Fruit fly (Drosophila melanogaster) whole organism, wandering third instar larva: ENCODE data around the gene daed.

Experiments
- Abd-B ChIP-seq: fragments of >200 bp; optimal IDR thresholded peaks from 2 replicates; lab custom pipeline; 2017; ENCODE audit warnings: missing biosample characterization, missing genetic modification characterization
- CG9705 ChIP-seq: fragments of 200-800 bp; sonication (Bioruptor generic); optimal IDR thresholded peaks from 2 replicates; lab custom pipeline; 2018; ENCODE audit warnings: missing biosample characterization, mild to moderate bottlenecking, missing genetic modification characterization
- CrebA ChIP-seq: fragments of 200-800 bp; sonication (Bioruptor generic); optimal IDR thresholded peaks from 2 replicates; lab custom pipeline; 2016; ENCODE audit warnings: missing biosample characterization, mild to moderate bottlenecking, missing genetic modification characterization, borderline replicate concordance
- Dif ChIP-seq: fragments of 200-275, 200-300 bp; sonication (Bioruptor generic); optimal IDR thresholded peaks from 2 replicates; lab custom pipeline; 2018; ENCODE audit warnings: missing biosample characterization, missing genetic modification characterization; ENCODE audit not compliant: partially characterized antibody
- GATAd ChIP-seq: sonication (Bioruptor generic); optimal IDR thresholded peaks from 2 replicates; lab custom pipeline; 2016; ENCODE audit warnings: missing biosample characterization, missing genetic modification characterization
- Hnf4 ChIP-seq: fragments of 200-800 bp; sonication (Bioruptor generic); optimal IDR thresholded peaks from 2 replicates; lab custom pipeline; 2016; ENCODE audit warnings: missing biosample characterization, mild to moderate bottlenecking, missing genetic modification characterization
- Hr83 ChIP-seq: fragments of 200-300 bp; sonication (Bioruptor generic); optimal IDR thresholded peaks from 2 replicates; lab custom pipeline; 2016; ENCODE audit warnings: missing biosample characterization, mild to moderate bottlenecking, missing genetic modification characterization, moderate library complexity; ENCODE audit not compliant: poor library complexity, severe bottlenecking
- Jra ChIP-seq: sonication (Bioruptor generic); optimal IDR thresholded peaks from 2 replicates; lab custom pipeline; 2016; ENCODE audit warnings: missing biosample characterization, missing genetic modification characterization
- Mio ChIP-seq: sonication (Bioruptor generic); optimal IDR thresholded peaks from 2 replicates; lab custom pipeline; 2016; ENCODE audit warnings: missing biosample characterization, missing genetic modification characterization
- Myc ChIP-seq: fragments of >200 bp; optimal IDR thresholded peaks from 2 replicates; lab custom pipeline; 2017
- N ChIP-seq: fragments of >200 bp; optimal IDR thresholded peaks from 2 replicates; lab custom pipeline; 2018; ENCODE audit warnings: missing biosample characterization, missing external identifiers, missing genetic modification characterization
- OdsH ChIP-seq: fragments of 200-800 bp; sonication (Bioruptor generic); optimal IDR thresholded peaks from 2 replicates; lab custom pipeline; 2016; ENCODE audit warnings: missing biosample characterization, mild to moderate bottlenecking, missing genetic modification characterization
- Rel ChIP-seq, 2 experiments: fragments of 200-800 bp; sonication (Bioruptor generic) in 1 of 2; optimal IDR thresholded peaks; 2 replicates in 1 of 2; 3 replicates in 1 of 2; lab custom pipeline; 2016 to 2019; ENCODE audit warnings: mild to moderate bottlenecking in 2 of 2, missing biosample characterization in 2 of 2, missing genetic modification characterization in 2 of 2, moderate library complexity in 1 of 2
- Vsx2 ChIP-seq: fragments of 200-300, 225-300 bp; sonication (Bioruptor generic); optimal IDR thresholded peaks from 2 replicates; lab custom pipeline; 2018; ENCODE audit warnings: missing biosample characterization, missing genetic modification characterization; ENCODE audit not compliant: partially characterized antibody
- br ChIP-seq: fragments of 200-800 bp; sonication (Bioruptor generic); optimal IDR thresholded peaks from 2 replicates; lab custom pipeline; 2016; ENCODE audit warnings: missing biosample characterization, missing genetic modification characterization
- brk ChIP-seq: fragments of 200-800 bp; sonication (Bioruptor generic); optimal IDR thresholded peaks from 2 replicates; lab custom pipeline; 2016; ENCODE audit warnings: missing biosample characterization, mild to moderate bottlenecking, missing genetic modification characterization
- dl ChIP-seq, 2 experiments: fragments of 175-275, 200-275 bp in 1 of 2; fragments of 200-275 bp in 1 of 2; sonication (Bioruptor generic); optimal IDR thresholded peaks; lab custom pipeline; 2018; ENCODE audit warnings: mild to moderate bottlenecking in 2 of 2, missing biosample characterization in 2 of 2, missing genetic modification characterization in 2 of 2, moderate library complexity in 2 of 2; ENCODE audit not compliant: partially characterized antibody in 2 of 2, insufficient read depth in 1 of 2
- dmrt93B ChIP-seq: fragments of 200-800 bp; sonication (Bioruptor generic); optimal IDR thresholded peaks from 2 replicates; lab custom pipeline; 2018; ENCODE audit warnings: missing biosample characterization, mild to moderate bottlenecking, missing genetic modification characterization
- dsf ChIP-seq: sonication (Bioruptor generic); optimal IDR thresholded peaks from 2 replicates; lab custom pipeline; 2016; ENCODE audit warnings: missing biosample characterization, missing genetic modification characterization, borderline replicate concordance
- ey ChIP-seq: fragments of 200-800 bp; sonication (Bioruptor generic); optimal IDR thresholded peaks from 2 replicates; lab custom pipeline; 2016; ENCODE audit warnings: missing biosample characterization, missing genetic modification characterization
- foxo ChIP-seq, 2 experiments: fragments of 200-800 bp; sonication (Bioruptor generic); optimal IDR thresholded peaks; 2 replicates in 1 of 2; 3 replicates in 1 of 2; lab custom pipeline; 2016 to 2017; ENCODE audit warnings: missing biosample characterization in 2 of 2, missing genetic modification characterization in 2 of 2
- fru ChIP-seq: fragments of 200-800 bp; sonication (Bioruptor generic); optimal IDR thresholded peaks from 3 replicates; lab custom pipeline; 2016; ENCODE audit warnings: missing biosample characterization, mild to moderate bottlenecking, missing genetic modification characterization
- h ChIP-seq: fragments of 200-800 bp; sonication (Bioruptor generic); optimal IDR thresholded peaks from 3 replicates; lab custom pipeline; 2016; ENCODE audit warnings: missing biosample characterization, mild to moderate bottlenecking, missing genetic modification characterization
- jim ChIP-seq: fragments of 175-275, 200-325 bp; sonication (Bioruptor generic); optimal IDR thresholded peaks from 2 replicates; lab custom pipeline; 2016; ENCODE audit warnings: missing biosample characterization, mild to moderate bottlenecking, missing genetic modification characterization
- lola ChIP-seq: fragments of >200 bp; optimal IDR thresholded peaks from 2 replicates; lab custom pipeline; 2017; ENCODE audit warnings: missing biosample characterization, missing genetic modification characterization
- pan ChIP-seq: fragments of >200 bp; optimal IDR thresholded peaks from 2 replicates; lab custom pipeline; 2017
- rgr ChIP-seq: fragments of 200-800 bp; sonication (Bioruptor generic); optimal IDR thresholded peaks from 3 replicates; lab custom pipeline; 2016; ENCODE audit warnings: missing biosample characterization, mild to moderate bottlenecking, missing genetic modification characterization
- sv ChIP-seq: fragments of 200-800 bp; sonication (Bioruptor generic); optimal IDR thresholded peaks from 3 replicates; lab custom pipeline; 2016; ENCODE audit warnings: missing biosample characterization, missing genetic modification characterization
- tai ChIP-seq: sonication (Bioruptor generic); optimal IDR thresholded peaks from 2 replicates; lab custom pipeline; 2016; ENCODE audit warnings: missing biosample characterization, missing genetic modification characterization
- woc ChIP-seq: sonication (Bioruptor generic); optimal IDR thresholded peaks from 2 replicates; lab custom pipeline; 2016; ENCODE audit warnings: missing biosample characterization, mild to moderate bottlenecking, missing genetic modification characterization

Gene daed

DNA sequence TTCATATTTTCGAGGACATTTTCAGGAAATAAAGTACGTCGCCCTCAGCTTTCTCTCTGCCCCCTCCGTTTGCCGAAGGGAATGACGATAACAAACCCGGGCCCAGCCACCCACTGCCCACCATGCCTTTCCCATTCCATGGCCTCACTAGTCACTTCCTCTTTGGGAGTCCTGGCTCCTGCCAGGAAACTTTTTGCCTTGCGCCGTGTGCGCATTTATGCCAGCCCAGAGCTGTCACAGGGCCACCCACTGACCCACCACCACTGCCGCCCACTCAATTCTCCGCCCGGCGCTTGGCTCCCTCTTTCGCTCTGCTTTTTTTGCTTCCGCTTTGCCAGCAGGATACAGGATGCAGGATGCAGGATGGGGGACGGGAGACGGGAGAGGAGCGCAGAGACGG is 28.7 kb downstream of the daed start:
- TF ChIP-seq tai (GFP tag; lab: Kevin White, UChicago) (no peak), foxo (GFP tag; optimal IDR thresholded peaks at IDR 0.05; lab: Kevin White, UChicago) (no peak), Dif (GFP tag; lab: Kevin White, UChicago) (no peak), Hr83 (no peak), lola (GFP tag; lab: Kevin White, UChicago) (no peak), pan (lab: Kevin White, UChicago) (no peak), brk (GFP tag; lab: Kevin White, UChicago) (no peak), GATAd (GFP tag; lab: Kevin White, UChicago) (no peak), br (no peak), Abd-B (no peak), CG9705 (GFP tag; lab: Kevin White, UChicago) (no peak), Mio (no peak), OdsH (no peak), Rel (GFP tag; optimal IDR thresholded peaks at IDR 0.05; lab: Kevin White, UChicago) (no peak), Rel (tag; optimal IDR thresholded peaks at IDR 0.05; lab: Kevin White, UChicago) (no peak), h (no peak), dmrt93B (GFP tag; lab: Kevin White, UChicago) (no peak), Vsx2 (no peak), CrebA (GFP tag; lab: Kevin White, UChicago) (no peak), jim (GFP tag; lab: Kevin White, UChicago) (no peak)

DNA sequence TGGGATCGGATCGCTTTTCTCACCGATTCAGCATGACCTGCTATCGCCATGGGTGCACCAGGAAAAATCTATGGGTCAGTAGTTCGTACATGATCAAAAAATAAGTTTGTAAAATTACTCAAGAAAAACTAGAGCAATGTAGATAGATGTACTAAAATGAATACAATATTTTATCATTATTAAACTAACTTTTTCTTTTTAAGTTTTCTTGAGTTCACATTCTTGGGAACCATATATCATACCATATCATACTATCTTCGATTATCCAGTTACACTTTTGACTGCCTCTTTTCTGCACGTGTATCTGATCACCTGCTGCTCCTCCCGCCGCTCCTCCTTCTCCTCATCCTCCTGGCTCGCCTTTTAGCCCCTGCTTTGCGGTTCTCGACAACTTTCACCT is 30.7 kb downstream of the daed start:
- no peak for TF ChIP-seq rgr (GFP tag; lab: Kevin White, UChicago)

DNA sequence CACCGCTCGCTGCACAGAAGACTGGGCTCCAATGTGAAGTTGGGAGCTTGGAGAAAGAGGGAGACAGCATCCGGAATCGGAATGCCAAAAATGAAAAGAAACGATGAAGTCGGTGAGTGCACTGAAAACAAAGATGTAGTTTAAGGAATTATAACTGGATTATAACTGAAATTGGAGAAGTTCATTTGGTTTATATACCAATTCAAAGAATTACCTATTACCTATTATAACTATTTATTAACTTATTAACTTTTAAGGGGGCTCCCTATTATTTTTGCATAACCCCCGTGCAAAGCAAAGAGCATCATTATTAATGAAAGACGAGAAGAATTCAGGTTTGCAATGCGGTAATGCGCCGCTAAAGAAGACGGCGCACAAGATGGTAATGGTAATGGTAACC is 31.5 kb downstream of the daed start:
- TF ChIP-seq fru (GFP tag; lab: Kevin White, UChicago) (peak; percentile 2), rgr (GFP tag; lab: Kevin White, UChicago) (peak; percentile 16), h (peak; percentile 16), Abd-B (no peak)

DNA sequence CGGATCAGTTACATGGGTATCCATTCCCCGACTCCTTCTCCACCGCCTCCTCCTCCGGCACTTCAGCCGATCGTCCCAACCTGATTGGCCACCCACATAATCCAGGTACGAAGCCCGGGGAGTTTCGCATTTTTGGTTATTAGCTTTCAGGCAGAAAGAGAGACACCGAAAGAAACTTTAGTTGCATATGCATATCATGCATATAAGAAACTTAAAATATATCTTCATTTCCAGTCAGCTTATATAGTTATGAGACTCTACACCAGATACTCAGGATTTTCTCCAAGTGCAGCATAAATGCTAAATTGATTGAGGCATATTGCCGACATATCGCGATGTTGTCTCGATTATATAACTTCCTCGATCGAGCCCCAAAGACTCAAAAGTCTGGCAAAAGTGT is 32.0 kb downstream of the daed start:
- TF ChIP-seq lola (GFP tag; lab: Kevin White, UChicago) (no peak), foxo (GFP tag; optimal IDR thresholded peaks at IDR 0.05; lab: Kevin White, UChicago) (no peak), fru (GFP tag; lab: Kevin White, UChicago) (no peak), jim (GFP tag; lab: Kevin White, UChicago) (no peak), Hnf4 (GFP tag; lab: Kevin White, UChicago) (no peak), dsf (no peak), tai (GFP tag; lab: Kevin White, UChicago) (no peak), N (no peak), pan (lab: Kevin White, UChicago) (no peak), h (no peak), dl (GFP tag; optimal IDR thresholded peaks at IDR 0.05; lab: Kevin White, UChicago; ENCODE audit: insufficient read depth in 1 of 2, partially characterized antibody in 2 of 2) (no peak), GATAd (GFP tag; lab: Kevin White, UChicago) (no peak), Myc (lab: Kevin White, UChicago) (no peak), OdsH (no peak), Mio (no peak), sv (GFP tag; lab: Kevin White, UChicago) (no peak)

DNA sequence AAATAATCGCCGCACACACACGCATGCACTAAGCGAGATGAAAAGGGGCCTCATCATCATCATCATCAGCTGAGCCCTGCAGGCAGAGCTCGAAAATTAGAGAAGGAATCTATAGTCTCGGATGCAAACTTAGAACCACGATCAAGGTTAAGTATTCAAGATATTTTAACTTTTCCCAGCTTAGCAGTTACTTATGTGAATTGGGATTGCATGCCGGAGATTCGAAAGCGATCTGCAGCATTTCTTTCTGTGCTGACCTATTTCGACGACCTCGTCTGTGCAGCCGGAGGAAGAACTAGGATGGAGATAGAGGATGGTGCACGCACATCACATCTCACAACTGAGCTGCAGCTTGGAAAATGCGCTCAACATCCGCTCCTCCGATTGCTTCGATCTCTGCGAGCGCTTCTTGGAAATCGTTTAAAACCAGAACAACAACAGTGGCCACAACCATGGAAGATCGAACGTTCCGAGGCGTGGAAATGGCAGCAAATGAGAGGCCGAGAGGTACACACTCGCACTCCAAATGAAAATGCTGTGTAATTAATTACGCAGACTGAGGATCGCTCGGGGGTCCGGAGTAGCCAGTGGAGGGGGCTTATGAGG is 33.3 kb downstream of the daed start:
- TF ChIP-seq Hr83 (no peak), Mio (no peak), tai (GFP tag; lab: Kevin White, UChicago) (no peak), jim (GFP tag; lab: Kevin White, UChicago) (no peak), Dif (GFP tag; lab: Kevin White, UChicago) (no peak), foxo (GFP tag; optimal IDR thresholded peaks at IDR 0.05; lab: Kevin White, UChicago) (no peak), ey (no peak), Jra (GFP tag; lab: Kevin White, UChicago) (no peak), h (no peak), N (no peak), sv (GFP tag; lab: Kevin White, UChicago) (no peak), fru (GFP tag; lab: Kevin White, UChicago) (no peak), woc (GFP tag; lab: Kevin White, UChicago) (no peak)
